Worm (Caenorhabditis elegans): ENCODE results near the gene Y82E9BR.18.

- TF ChIP-seq ceh-45 (GFP tag; IDR thresholded peaks at IDR 0.05): no peak
- no peak for TF ChIP-seq sox-2 (GFP tag; IDR thresholded peaks at IDR 0.05)
- no peak for TF ChIP-seq dmd-4 (tag; optimal IDR thresholded peaks at IDR 0.05; ENCODE audit: borderline replicate concordance)
- no peak for TF ChIP-seq hlh-30 (tag; optimal IDR thresholded peaks at IDR 0.05; ENCODE audit: insufficient read depth)
- no peak for TF ChIP-seq elt-4 (tag; optimal IDR thresholded peaks at IDR 0.05)
- no peak for TF ChIP-seq fkh-10 (GFP tag; optimal IDR thresholded peaks at IDR 0.05)
- TF ChIP-seq T23F11.4 (GFP tag; optimal IDR thresholded peaks at IDR 0.05): no peak
- peak; percentile 28 for TF ChIP-seq che-1 (tag; optimal IDR thresholded peaks at IDR 0.05)
- no peak for TF ChIP-seq nhr-11 (tag; optimal IDR thresholded peaks at IDR 0.05)
- no peak for TF ChIP-seq ama-1 (optimal IDR thresholded peaks at IDR 0.05)
Measured at ce11 chrIII:1532777-1533473, 49.6 kb upstream of the Y82E9BR.18 start, which contains the start of gene snf-6.

Data from whole organism, late embryonic.